Worm (Caenorhabditis elegans): ENCODE data around the gene ketn-1.

DNA sequence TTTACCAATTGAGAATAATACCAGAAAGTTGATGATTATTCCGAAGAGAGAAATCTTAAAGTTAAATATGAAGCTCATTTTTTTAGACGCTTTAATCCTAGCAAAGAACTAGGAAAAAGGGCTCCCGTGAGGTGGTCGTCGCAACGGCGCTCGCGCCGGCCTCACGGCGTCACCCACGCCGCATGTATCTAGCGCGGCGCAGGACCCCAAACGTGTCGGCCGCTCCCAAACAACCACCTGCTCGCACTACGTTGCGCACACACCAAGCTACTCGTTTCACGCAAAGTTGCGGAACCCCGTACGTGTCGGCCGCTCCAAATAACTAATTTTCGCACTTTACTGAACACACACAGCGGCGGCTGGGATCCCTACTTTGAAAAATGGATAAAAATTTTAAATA lies 61.3 kb downstream of the ketn-1 start:
- TF ChIP-seq aly-2 (tag; optimal IDR thresholded peaks at IDR 0.05) = no peak
- no peak for TF ChIP-seq lsy-2 (tag; optimal IDR thresholded peaks at IDR 0.05)
- TF ChIP-seq zag-1 (tag; optimal IDR thresholded peaks at IDR 0.05) = no peak
- no peak for TF ChIP-seq ztf-11 (tag; optimal IDR thresholded peaks at IDR 0.05)
- TF ChIP-seq mab-5 (tag; optimal IDR thresholded peaks at IDR 0.05) = no peak
- TF ChIP-seq blmp-1 (tag; optimal IDR thresholded peaks at IDR 0.05; ENCODE audit: insufficient read depth) = no peak
- TF ChIP-seq alr-1 (tag; optimal IDR thresholded peaks at IDR 0.05) = no peak
- TF ChIP-seq unc-39 (tag; optimal IDR thresholded peaks at IDR 0.05) = no peak
- TF ChIP-seq unc-62 (GFP tag; optimal IDR thresholded peaks at IDR 0.05) = no peak
- TF ChIP-seq C34F6.9 (tag; optimal IDR thresholded peaks at IDR 0.05) = no peak
- TF ChIP-seq skn-1 (tag; optimal IDR thresholded peaks at IDR 0.05) = no peak
- TF ChIP-seq snpc-4 (tag; optimal IDR thresholded peaks at IDR 0.05) = no peak

Data from whole organism, L2 larva.